Fruit fly (Drosophila melanogaster) whole organism, embryonic: ENCODE results near the gene Mad.

ENCODE experiments used
- Ada2b ChIP-seq: fragments of 200-800 bp; sonication (Bioruptor generic); IDR thresholded peaks from 2 replicates; pipeline ENCODE4 v1.3.6; 2022; ENCODE audit warnings: missing biosample characterization, missing genetic modification characterization
- Antp ChIP-seq: fragments of 200-800 bp; sonication (Bioruptor generic); optimal IDR thresholded peaks from 3 replicates; lab custom pipeline; 2016; ENCODE audit warnings: missing biosample characterization, missing genetic modification characterization
- CG11247 ChIP-seq: fragments of 200-800 bp; sonication (Bioruptor generic); IDR thresholded peaks from 2 replicates; pipeline ENCODE4 v1.3.6; 2022; ENCODE audit warnings: missing biosample characterization, missing genetic modification characterization
- CG12659 ChIP-seq: fragments of 200-800 bp; sonication (Bioruptor generic); optimal IDR thresholded peaks from 3 replicates; lab custom pipeline; 2017; ENCODE audit warnings: mild to moderate bottlenecking, missing biosample characterization, missing genetic modification reagents, missing genetic modification characterization
- CG14710 ChIP-seq: fragments of 200-800 bp; sonication (Bioruptor generic); optimal IDR thresholded peaks from 3 replicates; lab custom pipeline; 2019; ENCODE audit warnings: missing biosample characterization, mild to moderate bottlenecking, missing genetic modification characterization, moderate library complexity
- CG1529 ChIP-seq: fragments of 200-800 bp; sonication (Bioruptor generic); optimal IDR thresholded peaks from 3 replicates; lab custom pipeline; 2018; ENCODE audit warnings: missing biosample characterization, missing genetic modification characterization
- CG15479 ChIP-seq: fragments of 200-800 bp; sonication (Bioruptor generic); optimal IDR thresholded peaks from 3 replicates; lab custom pipeline; 2019; ENCODE audit warnings: missing biosample characterization, mild to moderate bottlenecking, missing genetic modification characterization, moderate library complexity
- CG16863 ChIP-seq: fragments of 200-800 bp; sonication (Bioruptor generic); optimal IDR thresholded peaks from 3 replicates; lab custom pipeline; 2016; ENCODE audit warnings: missing biosample characterization, missing genetic modification characterization
- CG18011 ChIP-seq: fragments of 200-800 bp; sonication (Bioruptor generic); optimal IDR thresholded peaks from 2 replicates; lab custom pipeline; 2017; ENCODE audit warnings: missing biosample characterization, missing genetic modification characterization, mild to moderate bottlenecking, moderate library complexity, missing genotype
- CG18599 ChIP-seq: fragments of 200-800 bp; sonication (Bioruptor generic); optimal IDR thresholded peaks from 3 replicates; lab custom pipeline; 2017; ENCODE audit warnings: missing biosample characterization, missing genetic modification characterization, mild to moderate bottlenecking, moderate library complexity, missing genetic modification reagents
- CG2116 ChIP-seq: fragments of 200-800 bp; sonication (Bioruptor generic); optimal IDR thresholded peaks from 3 replicates; lab custom pipeline; 2018; ENCODE audit warnings: missing biosample characterization, mild to moderate bottlenecking, missing genetic modification characterization
- CG2875 ChIP-seq: fragments of 200-800 bp; sonication (Bioruptor generic); optimal IDR thresholded peaks from 2 replicates; lab custom pipeline; 2017; ENCODE audit warnings: missing biosample characterization, mild to moderate bottlenecking, missing genetic modification characterization, missing genetic modification reagents
- CG3163 ChIP-seq: fragments of 200-800 bp; sonication (Bioruptor generic); optimal IDR thresholded peaks from 3 replicates; lab custom pipeline; 2016; ENCODE audit warnings: missing biosample characterization, missing genetic modification characterization
- CG3407 ChIP-seq: fragments of 200-800 bp; sonication (Bioruptor generic); optimal IDR thresholded peaks from 2 replicates; lab custom pipeline; 2018; ENCODE audit warnings: missing biosample characterization, mild to moderate bottlenecking, missing genetic modification characterization
- CG3847 ChIP-seq: fragments of 200-800 bp; sonication (Bioruptor generic); IDR thresholded peaks from 2 replicates; pipeline ENCODE4 v1.3.6; 2022; ENCODE audit warnings: missing biosample characterization, missing genetic modification characterization
- CG4730 ChIP-seq: fragments of 200-800 bp; sonication (Bioruptor generic); IDR thresholded peaks from 2 replicates; pipeline ENCODE4 v1.3.6; 2022; ENCODE audit warnings: missing biosample characterization, missing genetic modification characterization
- CG4820 ChIP-seq: fragments of 200-800 bp; sonication (Bioruptor generic); optimal IDR thresholded peaks from 3 replicates; lab custom pipeline; 2016; ENCODE audit warnings: missing biosample characterization, missing genetic modification characterization
- CG7271 ChIP-seq: fragments of 200-800 bp; sonication (Bioruptor generic); optimal IDR thresholded peaks from 2 replicates; lab custom pipeline; 2018; ENCODE audit warnings: missing biosample characterization, mild to moderate bottlenecking, missing genetic modification characterization, moderate library complexity
- CG8089 ChIP-seq: fragments of 200-800 bp; sonication (Bioruptor generic); optimal IDR thresholded peaks from 3 replicates; lab custom pipeline; 2016; ENCODE audit warnings: missing biosample characterization, missing genetic modification characterization
- CG9797 ChIP-seq: fragments of 200-800 bp; sonication (Bioruptor generic); optimal IDR thresholded peaks from 3 replicates; lab custom pipeline; 2018; ENCODE audit warnings: missing biosample characterization, mild to moderate bottlenecking, missing genetic modification characterization
- CkIIα-i1 ChIP-seq: fragments of 200-800 bp; sonication (Bioruptor generic); IDR thresholded peaks from 2 replicates; pipeline ENCODE4 v1.3.6; 2022; ENCODE audit warnings: missing biosample characterization, missing genetic modification characterization
- Dek ChIP-seq: fragments of 200-800 bp; sonication (Bioruptor generic); optimal IDR thresholded peaks from 3 replicates; lab custom pipeline; 2019; ENCODE audit warnings: missing biosample characterization, mild to moderate bottlenecking, missing genetic modification characterization, moderate library complexity
- Doc2 ChIP-seq: fragments of 200-800 bp; sonication (Bioruptor generic); IDR thresholded peaks from 2 replicates; pipeline ENCODE4 v1.3.6; 2022; ENCODE audit warnings: missing biosample characterization, missing genetic modification characterization
- ERR ChIP-seq: fragments of 200-800 bp; sonication (Bioruptor generic); optimal IDR thresholded peaks from 2 replicates; lab custom pipeline; 2016; ENCODE audit warnings: missing biosample characterization, missing genetic modification characterization
- HLH54F ChIP-seq: fragments of 200-800 bp; sonication (Bioruptor generic); optimal IDR thresholded peaks from 3 replicates; lab custom pipeline; 2016; ENCODE audit warnings: missing biosample characterization, missing genetic modification characterization
- HLHmδ ChIP-seq: fragments of 200-800 bp; sonication (Bioruptor generic); optimal IDR thresholded peaks from 2 replicates; lab custom pipeline; 2018; ENCODE audit warnings: missing biosample characterization, mild to moderate bottlenecking, missing genetic modification characterization, moderate library complexity
- Hey ChIP-seq: fragments of 200-800 bp; sonication (Bioruptor generic); optimal IDR thresholded peaks from 3 replicates; lab custom pipeline; 2018; ENCODE audit warnings: missing biosample characterization, mild to moderate bottlenecking, missing genetic modification characterization
- Hr39 ChIP-seq: fragments of >200 bp; optimal IDR thresholded peaks from 2 replicates; lab custom pipeline; 2017
- Meics ChIP-seq: fragments of 200-800 bp; sonication (Bioruptor generic); optimal IDR thresholded peaks from 2 replicates; lab custom pipeline; 2017; ENCODE audit warnings: missing biosample characterization, mild to moderate bottlenecking, missing genetic modification characterization
- Mrtf ChIP-seq: fragments of 200-800 bp; sonication (Bioruptor generic); IDR thresholded peaks from 3 replicates; pipeline ENCODE4 v1.3.6; 2022; ENCODE audit warnings: missing biosample characterization, missing genetic modification characterization
- Oaz ChIP-seq: fragments of 200-800 bp; sonication (Bioruptor generic); IDR thresholded peaks from 2 replicates; pipeline ENCODE4 v1.3.6; 2022; ENCODE audit warnings: missing biosample characterization, missing genetic modification characterization
- Oli ChIP-seq: fragments of 200-800 bp; sonication (Bioruptor generic); optimal IDR thresholded peaks from 2 replicates; lab custom pipeline; 2018; ENCODE audit warnings: missing biosample characterization, mild to moderate bottlenecking, missing genetic modification characterization, moderate library complexity
- Rfx ChIP-seq: fragments of 200-800 bp; sonication (Bioruptor generic); IDR thresholded peaks from 2 replicates; pipeline ENCODE4 v1.3.6; 2022; ENCODE audit warnings: missing biosample characterization, missing genetic modification characterization
- Side ChIP-seq: fragments of 200-800 bp; sonication (Bioruptor generic); optimal IDR thresholded peaks from 2 replicates; lab custom pipeline; 2016; ENCODE audit warnings: missing biosample characterization, missing genetic modification characterization
- Sry-β ChIP-seq: fragments of 200-800 bp; sonication (Bioruptor generic); optimal IDR thresholded peaks from 2 replicates; lab custom pipeline; 2018; ENCODE audit warnings: missing biosample characterization, mild to moderate bottlenecking, missing genetic modification characterization, moderate library complexity
- Xbp1 ChIP-seq: fragments of 200-800 bp; sonication (Bioruptor generic); optimal IDR thresholded peaks from 3 replicates; lab custom pipeline; 2016; ENCODE audit warnings: missing biosample characterization, mild to moderate bottlenecking, missing genetic modification characterization
- bcd ChIP-seq: fragments of 200-800 bp; sonication (Bioruptor generic); optimal IDR thresholded peaks from 2 replicates; lab custom pipeline; 2017; ENCODE audit warnings: missing biosample characterization, mild to moderate bottlenecking, missing genetic modification characterization
- bsh ChIP-seq, 2 experiments: fragments of 200-800 bp; sonication (Bioruptor generic); optimal IDR thresholded peaks; 2 replicates each; lab custom pipeline; 2017 to 2018; ENCODE audit warnings: mild to moderate bottlenecking in 2 of 2, missing biosample characterization in 2 of 2, missing genetic modification characterization in 2 of 2, moderate library complexity in 1 of 2
- chif ChIP-seq, 2 experiments: fragments of 200-800 bp; sonication (Bioruptor generic); optimal IDR thresholded peaks; 3 replicates each; lab custom pipeline; 2016; ENCODE audit warnings: missing biosample characterization in 2 of 2, missing genetic modification characterization in 2 of 2
- chm ChIP-seq: fragments of 200-800 bp; sonication (Bioruptor generic); IDR thresholded peaks from 2 replicates; pipeline ENCODE4 v1.3.6; 2022; ENCODE audit warnings: missing biosample characterization, missing genetic modification characterization
- crc ChIP-seq: fragments of 200-800 bp; sonication (Bioruptor generic); optimal IDR thresholded peaks from 2 replicates; lab custom pipeline; 2016; ENCODE audit warnings: missing biosample characterization, missing genetic modification characterization
- cwo ChIP-seq: fragments of 200-800 bp; sonication (Bioruptor generic); optimal IDR thresholded peaks from 3 replicates; lab custom pipeline; 2017; ENCODE audit warnings: missing biosample characterization, missing genetic modification characterization, mild to moderate bottlenecking, moderate library complexity, missing genetic modification reagents
- danr ChIP-seq: fragments of 200-800 bp; sonication (Bioruptor generic); IDR thresholded peaks from 2 replicates; pipeline ENCODE4 v1.3.6; 2022; ENCODE audit warnings: missing biosample characterization, missing genetic modification characterization
- dmrt99B ChIP-seq: fragments of 200-800 bp; sonication (Bioruptor generic); optimal IDR thresholded peaks from 2 replicates; lab custom pipeline; 2018; ENCODE audit warnings: missing biosample characterization, mild to moderate bottlenecking, missing genetic modification characterization, moderate library complexity
- dysf ChIP-seq: fragments of 200-800 bp; sonication (Bioruptor generic); IDR thresholded peaks from 3 replicates; pipeline ENCODE4 v1.3.6; 2022; ENCODE audit warnings: missing biosample characterization, missing genetic modification characterization
- esg ChIP-seq: fragments of 200-800 bp; sonication (Bioruptor generic); conservative IDR thresholded peaks from 2 replicates; pipeline ENCODE4 v1.3.6; 2022; ENCODE audit warnings: missing biosample characterization, missing genetic modification characterization
- jigr1 ChIP-seq: fragments of 200-800 bp; sonication (Bioruptor generic); IDR thresholded peaks from 3 replicates; pipeline ENCODE4 v1.3.6; 2022; ENCODE audit warnings: missing biosample characterization, missing genetic modification characterization
- knrl ChIP-seq: fragments of 200-800 bp; sonication (Bioruptor generic); IDR thresholded peaks from 3 replicates; pipeline ENCODE4 v1.3.6; 2022; ENCODE audit warnings: missing biosample characterization, missing genetic modification characterization; ENCODE audit not compliant: partially characterized antibody
- run ChIP-seq: fragments of 200-800 bp; sonication (Bioruptor generic); optimal IDR thresholded peaks from 3 replicates; lab custom pipeline; 2018; ENCODE audit warnings: missing biosample characterization, mild to moderate bottlenecking, missing genetic modification characterization
- sd ChIP-seq: fragments of 200-800 bp; sonication (Bioruptor generic); optimal IDR thresholded peaks from 3 replicates; lab custom pipeline; 2018; ENCODE audit warnings: missing biosample characterization, mild to moderate bottlenecking, missing genetic modification characterization, moderate library complexity
- slou ChIP-seq: fragments of 200-800 bp; sonication (Bioruptor generic); optimal IDR thresholded peaks from 3 replicates; lab custom pipeline; 2016; ENCODE audit warnings: missing biosample characterization, missing genetic modification characterization
- sug ChIP-seq: fragments of 200-800 bp; optimal IDR thresholded peaks from 2 replicates; lab custom pipeline; 2019; ENCODE audit warnings: missing biosample characterization, mild to moderate bottlenecking, missing genetic modification characterization, moderate library complexity
- usp ChIP-seq: fragments of >200 bp; optimal IDR thresholded peaks from 2 replicates; lab custom pipeline; 2017; ENCODE audit warnings: missing biosample characterization, missing genetic modification characterization

The Mad gene

DNA sequence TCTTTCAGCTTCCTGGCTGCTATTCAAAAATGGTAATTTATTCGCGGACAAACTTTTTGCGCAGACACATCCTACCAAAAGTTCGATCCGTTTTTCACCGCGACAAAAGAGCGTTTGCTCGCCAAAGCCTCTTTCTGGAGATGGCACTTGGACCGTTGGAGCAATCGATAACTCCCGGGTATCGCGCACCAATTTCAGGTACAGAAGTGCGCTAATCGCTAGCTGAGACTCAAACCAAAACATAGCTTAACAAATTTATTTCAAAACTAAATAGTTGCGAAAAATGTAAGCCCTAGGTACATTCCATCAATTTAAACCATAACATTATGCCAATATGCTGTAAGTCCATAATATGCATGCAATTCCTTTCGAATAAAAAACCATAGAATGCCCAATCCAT, 14.7 kb downstream of the Mad start, which contains the start of gene toc (continued):
- TF ChIP-seq sd (no peak), knrl (peak; percentile 84), CG1529 (GFP tag; lab: Kevin White, UChicago) (no peak), CG15479 (GFP tag; lab: Kevin White, UChicago) (no peak), dysf (GFP tag; lab: Robert Waterston, UW) (no peak), cwo (GFP tag; lab: Kevin White, UChicago) (no peak), bcd (GFP tag; lab: Kevin White, UChicago) (peak; percentile 16), dmrt99B (tag; lab: Kevin White, UChicago) (no peak), CG16863 (GFP tag; lab: Kevin White, UChicago) (no peak), Antp (peak; percentile 3), CG12659 (GFP tag; lab: Kevin White, UChicago) (peak; percentile 66), Ada2b (GFP tag; lab: Robert Waterston, UW) (no peak), danr (GFP tag; lab: Robert Waterston, UW) (no peak), CG3847 (GFP tag; lab: Robert Waterston, UW) (no peak), bsh (GFP tag; optimal IDR thresholded peaks at IDR 0.05; lab: Kevin White, UChicago) (no peak), Oaz (GFP tag; lab: Robert Waterston, UW) (no peak), Dek (no peak), CG9797 (GFP tag; lab: Kevin White, UChicago) (no peak), Xbp1 (no peak), CG18011 (GFP tag; lab: Kevin White, UChicago) (no peak), jigr1 (no peak), Side (GFP tag; lab: Kevin White, UChicago) (no peak), Meics (GFP tag; lab: Kevin White, UChicago) (no peak), Sry-β (GFP tag; lab: Kevin White, UChicago) (no peak), sug (peak; percentile 10), CG11247 (no peak), HLHmδ (GFP tag; lab: Kevin White, UChicago) (no peak), CkIIα-i1 (no peak), CG2875 (GFP tag; lab: Kevin White, UChicago) (no peak), CG7271 (no peak), ERR (GFP tag; lab: Kevin White, UChicago) (no peak), Doc2 (no peak), CG18599 (GFP tag; lab: Kevin White, UChicago) (no peak), CG3407 (GFP tag; lab: Kevin White, UChicago) (no peak), CG14710 (tag; lab: Kevin White, UChicago) (peak; percentile 42), run (tag; lab: Kevin White, UChicago) (no peak), chm (GFP tag; lab: Robert Waterston, UW) (no peak), Oli (tag; lab: Kevin White, UChicago) (no peak), Mrtf (GFP tag; lab: Robert Waterston, UW) (no peak), crc (no peak), HLH54F (GFP tag; lab: Kevin White, UChicago) (no peak), CG8089 (GFP tag; lab: Kevin White, UChicago) (no peak), esg (no peak), usp (GFP tag; lab: Kevin White, UChicago) (no peak), Hr39 (no peak), CG3163 (GFP tag; lab: Kevin White, UChicago) (peak; percentile 75), CG2116 (GFP tag; lab: Kevin White, UChicago) (peak; percentile 55), Hey (tag; lab: Kevin White, UChicago) (no peak), Rfx (GFP tag; lab: Robert Waterston, UW) (peak; percentile 66), CG4820 (GFP tag; lab: Kevin White, UChicago) (no peak), chif (GFP tag; optimal IDR thresholded peaks at IDR 0.05; lab: Kevin White, UChicago) (no peak), CG4730 (GFP tag; lab: Robert Waterston, UW) (no peak), slou (GFP tag; lab: Kevin White, UChicago) (no peak)
